Fruit fly (Drosophila melanogaster): ENCODE measurements around the gene CG11970.

DNA sequence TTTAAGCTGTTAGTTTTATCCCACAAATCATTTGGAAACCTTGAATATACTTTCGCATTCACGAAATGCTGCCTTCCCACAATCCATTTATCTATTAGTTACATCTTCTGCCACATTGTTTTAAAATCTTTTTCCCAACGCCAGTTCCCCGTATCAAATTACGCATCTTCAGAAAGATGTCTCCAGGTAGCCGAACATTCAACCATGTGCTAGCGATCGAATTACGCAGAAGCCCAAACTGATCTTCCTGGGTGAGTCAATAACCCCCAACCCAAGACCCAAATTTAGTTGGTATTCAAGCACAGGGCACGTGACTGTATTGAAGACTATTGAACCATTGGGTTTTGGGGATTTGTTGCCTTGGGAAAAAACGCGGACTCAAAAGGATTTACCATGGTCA is 39.4 kb downstream of the CG11970 start:
- TF ChIP-seq kay (GFP tag; ENCODE audit: borderline replicate concordance) = no peak
- TF ChIP-seq CG7101 (tag; optimal IDR thresholded peaks at IDR 0.05) = no peak
- no peak for TF ChIP-seq CG5204 (GFP tag; optimal IDR thresholded peaks at IDR 0.05)
- TF ChIP-seq bab1 (GFP tag; optimal IDR thresholded peaks at IDR 0.05) = no peak
- no peak for TF ChIP-seq CG12768 (GFP tag; optimal IDR thresholded peaks at IDR 0.05)
- TF ChIP-seq CG14711 (tag; optimal IDR thresholded peaks at IDR 0.05) = no peak
- TF ChIP-seq CG7045 (GFP tag; optimal IDR thresholded peaks at IDR 0.05) = no peak
- TF ChIP-seq CG33017 (tag; optimal IDR thresholded peaks at IDR 0.05) = no peak
